Fruit fly (Drosophila melanogaster): ENCODE data around the gene CG11594.

DNA sequence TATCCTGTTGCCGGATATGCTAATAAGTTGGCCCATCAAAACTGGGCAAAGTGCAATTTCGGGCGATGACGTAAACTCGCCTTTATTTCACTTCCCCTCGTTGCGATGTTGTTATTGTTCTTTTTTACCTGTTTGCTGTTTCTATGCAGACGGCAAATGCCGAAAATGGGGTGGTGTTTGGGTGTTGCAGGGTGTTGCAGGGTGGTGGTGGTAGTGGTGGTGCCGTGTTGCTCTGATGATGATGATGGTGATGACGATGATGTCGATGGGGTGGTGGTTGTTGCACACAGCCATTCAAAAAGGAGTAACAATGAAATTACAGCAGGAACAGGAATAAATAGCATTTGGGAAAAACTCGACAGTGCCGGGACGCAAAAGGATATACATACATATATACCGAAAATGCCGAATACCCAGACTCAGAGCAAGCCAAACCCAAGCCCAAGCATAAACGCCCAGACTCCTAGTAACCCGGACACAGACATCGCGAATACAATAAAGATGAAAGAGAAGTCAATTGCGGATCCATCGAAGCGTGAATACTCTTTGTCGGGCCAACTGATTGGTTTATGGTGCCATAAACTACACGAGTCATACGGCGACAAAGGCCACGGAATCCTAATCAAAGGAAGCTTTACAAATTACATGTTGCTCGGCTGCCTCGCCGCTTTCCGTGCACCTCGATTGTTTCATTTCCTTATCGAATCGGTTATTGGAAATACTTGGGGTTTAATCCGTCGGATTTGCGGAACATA lies 46.9 kb downstream of the CG11594 start:
- TF ChIP-seq pdm3 (GFP tag; optimal IDR thresholded peaks at IDR 0.05) (no peak), Sox14 (GFP tag; optimal IDR thresholded peaks at IDR 0.05) (no peak), CG4318 (GFP tag; optimal IDR thresholded peaks at IDR 0.05) (no peak)
